Fruit fly (Drosophila melanogaster): ENCODE measurements around the gene Est-6.

- TF ChIP-seq foxo (GFP tag; optimal IDR thresholded peaks at IDR 0.05): no peak
- TF ChIP-seq sv (GFP tag; optimal IDR thresholded peaks at IDR 0.05): no peak
Observed at dm6 chr3L:12188518-12188917, at the start of gene Est-6.
